Fruit fly (Drosophila melanogaster) whole organism, embryonic: ENCODE data around the gene Diedel2.

Experiments
- ATbp ChIP-seq: fragments of 200-800 bp; sonication (Bioruptor generic); optimal IDR thresholded peaks from 2 replicates; lab custom pipeline; 2017; ENCODE audit warnings: missing biosample characterization, mild to moderate bottlenecking, missing genetic modification characterization, missing genetic modification reagents
- B-H1 ChIP-seq: fragments of 200-800 bp; sonication (Bioruptor generic); IDR thresholded peaks from 3 replicates; pipeline ENCODE4 v1.3.6; 2022; ENCODE audit warnings: missing biosample characterization, missing genetic modification characterization
- Blimp-1 ChIP-seq: fragments of 200-800 bp; sonication (Bioruptor generic); optimal IDR thresholded peaks from 3 replicates; lab custom pipeline; 2018; ENCODE audit warnings: missing biosample characterization, missing genetic modification characterization, mild to moderate bottlenecking, moderate library complexity, missing genetic modification reagents
- CG11085 ChIP-seq: fragments of 200-800 bp; sonication (Bioruptor generic); IDR thresholded peaks from 2 replicates; pipeline ENCODE4 v1.3.6; 2022; ENCODE audit warnings: missing biosample characterization, missing genetic modification characterization
- CG11247 ChIP-seq: fragments of 200-800 bp; sonication (Bioruptor generic); IDR thresholded peaks from 2 replicates; pipeline ENCODE4 v1.3.6; 2022; ENCODE audit warnings: missing biosample characterization, missing genetic modification characterization
- CG12071 ChIP-seq: fragments of 200-800 bp; sonication (Bioruptor generic); optimal IDR thresholded peaks from 3 replicates; lab custom pipeline; 2018; ENCODE audit warnings: missing biosample characterization, mild to moderate bottlenecking, missing genetic modification characterization
- CG13624 ChIP-seq: fragments of 200-800 bp; sonication (Bioruptor generic); optimal IDR thresholded peaks from 2 replicates; lab custom pipeline; 2016; ENCODE audit warnings: missing biosample characterization, missing genetic modification characterization
- CG15269 ChIP-seq: fragments of 200-800 bp; sonication (Bioruptor generic); optimal IDR thresholded peaks from 2 replicates; lab custom pipeline; 2018; ENCODE audit warnings: missing biosample characterization, mild to moderate bottlenecking, missing genetic modification characterization, moderate library complexity
- CG17829 ChIP-seq: fragments of 200-800 bp; optimal IDR thresholded peaks from 2 replicates; lab custom pipeline; 2019; ENCODE audit warnings: missing biosample characterization, mild to moderate bottlenecking, missing genetic modification characterization, moderate library complexity
- CG1792 ChIP-seq: fragments of 200-800 bp; sonication (Bioruptor generic); optimal IDR thresholded peaks from 2 replicates; lab custom pipeline; 2016; ENCODE audit warnings: missing biosample characterization, missing genetic modification characterization
- CG18262 ChIP-seq: fragments of 200-800 bp; optimal IDR thresholded peaks from 3 replicates; lab custom pipeline; 2019; ENCODE audit warnings: missing biosample characterization, mild to moderate bottlenecking, missing genetic modification characterization, moderate library complexity
- CG2116 ChIP-seq: fragments of 200-800 bp; sonication (Bioruptor generic); optimal IDR thresholded peaks from 3 replicates; lab custom pipeline; 2018; ENCODE audit warnings: missing biosample characterization, mild to moderate bottlenecking, missing genetic modification characterization
- CG31224 ChIP-seq: fragments of 200-800 bp; sonication (Bioruptor generic); IDR thresholded peaks from 2 replicates; pipeline ENCODE4 v1.3.6; 2022; ENCODE audit warnings: missing biosample characterization, missing genetic modification characterization
- CG3847 ChIP-seq: fragments of 200-800 bp; sonication (Bioruptor generic); IDR thresholded peaks from 2 replicates; pipeline ENCODE4 v1.3.6; 2022; ENCODE audit warnings: missing biosample characterization, missing genetic modification characterization
- CG43689 ChIP-seq: fragments of 200-800 bp; sonication (Bioruptor generic); IDR thresholded peaks from 2 replicates; pipeline ENCODE4 v1.3.6; 2022; ENCODE audit warnings: missing biosample characterization, missing genetic modification characterization
- CG4820 ChIP-seq: fragments of 200-800 bp; sonication (Bioruptor generic); optimal IDR thresholded peaks from 3 replicates; lab custom pipeline; 2016; ENCODE audit warnings: missing biosample characterization, missing genetic modification characterization
- CG6254 ChIP-seq: fragments of 200-800 bp; sonication (Bioruptor generic); optimal IDR thresholded peaks from 3 replicates; lab custom pipeline; 2017; ENCODE audit warnings: mild to moderate bottlenecking, missing biosample characterization, missing genetic modification reagents, missing genetic modification characterization
- CG7357 ChIP-seq: fragments of 200-800 bp; sonication (Bioruptor generic); IDR thresholded peaks from 3 replicates; pipeline ENCODE4 v1.3.6; 2022; ENCODE audit warnings: missing biosample characterization, missing genetic modification characterization
- CG9932 ChIP-seq: fragments of 200-800 bp; sonication (Bioruptor generic); IDR thresholded peaks from 2 replicates; pipeline ENCODE4 v1.3.6; 2022; ENCODE audit warnings: missing biosample characterization, missing genetic modification characterization
- Dip2 ChIP-seq: fragments of 200-800 bp; sonication (Bioruptor generic); IDR thresholded peaks from 2 replicates; pipeline ENCODE4 v1.3.6; 2022; ENCODE audit warnings: missing biosample characterization, missing genetic modification characterization
- Drgx ChIP-seq: fragments of 200-800 bp; sonication (Bioruptor generic); IDR thresholded peaks from 2 replicates; pipeline ENCODE4 v1.3.6; 2022; ENCODE audit warnings: missing biosample characterization, missing genetic modification characterization
- ERR ChIP-seq: fragments of 200-800 bp; sonication (Bioruptor generic); optimal IDR thresholded peaks from 2 replicates; lab custom pipeline; 2016; ENCODE audit warnings: missing biosample characterization, missing genetic modification characterization
- Elba2 ChIP-seq: fragments of 200-800 bp; sonication (Bioruptor generic); optimal IDR thresholded peaks from 3 replicates; lab custom pipeline; 2016; ENCODE audit warnings: missing biosample characterization, missing genetic modification characterization
- Ets65A ChIP-seq: fragments of 200-800 bp; sonication (Bioruptor generic); peaks from one replicate; lab custom pipeline; 2016; ENCODE audit warnings: missing biosample characterization, missing genetic modification characterization
- Ets97D ChIP-seq: fragments of 200-800 bp; sonication (Bioruptor generic); optimal IDR thresholded peaks from 3 replicates; lab custom pipeline; 2016; ENCODE audit warnings: missing biosample characterization, missing genetic modification characterization
- Gug ChIP-seq: fragments of 200-800 bp; sonication (Bioruptor generic); IDR thresholded peaks from 4 replicates; pipeline ENCODE4 v1.3.6; 2022; ENCODE audit warnings: missing biosample characterization, missing genetic modification characterization
- HmgZ ChIP-seq: fragments of 200-800 bp; sonication (Bioruptor generic); optimal IDR thresholded peaks from 2 replicates; lab custom pipeline; 2018; ENCODE audit warnings: missing biosample characterization, mild to moderate bottlenecking, missing genetic modification characterization
- Hr78 ChIP-seq, 2 experiments: fragments of 200-800 bp in 1 of 2; fragments of >200 bp in 1 of 2; sonication (Bioruptor generic) in 1 of 2; optimal IDR thresholded peaks; 2 replicates each; lab custom pipeline; 2017 to 2019; ENCODE audit warnings: missing biosample characterization in 2 of 2, missing genetic modification characterization in 2 of 2, mild to moderate bottlenecking in 1 of 2, moderate library complexity in 1 of 2
- NFAT ChIP-seq: fragments of 200-800 bp; sonication (Bioruptor generic); IDR thresholded peaks from 2 replicates; pipeline ENCODE4 v1.3.6; 2022; ENCODE audit warnings: missing biosample characterization, missing genetic modification characterization
- Oli ChIP-seq: fragments of 200-800 bp; sonication (Bioruptor generic); optimal IDR thresholded peaks from 2 replicates; lab custom pipeline; 2018; ENCODE audit warnings: missing biosample characterization, mild to moderate bottlenecking, missing genetic modification characterization, moderate library complexity
- Optix ChIP-seq: fragments of 200-800 bp; sonication (Bioruptor generic); IDR thresholded peaks from 3 replicates; pipeline ENCODE4 v1.3.6; 2022; ENCODE audit warnings: missing biosample characterization, missing genetic modification characterization
- Trl ChIP-seq, 3 experiments: fragments of >200 bp in 2 of 3; fragments of 200-800 bp in 1 of 3; sonication (Bioruptor generic) in 1 of 3; optimal IDR thresholded peaks; 2 replicates in 1 of 3; 3 replicates in 2 of 3; lab custom pipeline; 2016 to 2017; ENCODE audit warnings: missing biosample characterization in 1 of 3, missing genetic modification characterization in 1 of 3
- caup ChIP-seq: fragments of 200-800 bp; sonication (Bioruptor generic); optimal IDR thresholded peaks from 3 replicates; lab custom pipeline; 2017; ENCODE audit warnings: missing biosample characterization, mild to moderate bottlenecking, missing genetic modification characterization, moderate library complexity; ENCODE audit not compliant: severe bottlenecking
- fd96Cb ChIP-seq: fragments of 200-800 bp; sonication (Bioruptor generic); optimal IDR thresholded peaks from 2 replicates; lab custom pipeline; 2018; ENCODE audit warnings: missing biosample characterization, mild to moderate bottlenecking, missing genetic modification characterization, moderate library complexity
- gsb ChIP-seq: fragments of 200-800 bp; sonication (Bioruptor generic); IDR thresholded peaks from 2 replicates; pipeline ENCODE4 v1.3.6; 2022; ENCODE audit warnings: missing biosample characterization, missing genetic modification characterization
- hb ChIP-seq: fragments of 200-800 bp; sonication (Bioruptor generic); IDR thresholded peaks from 3 replicates; pipeline ENCODE4 v1.3.6; 2022; ENCODE audit warnings: missing biosample characterization, missing genetic modification characterization; ENCODE audit not compliant: partially characterized antibody
- insv ChIP-seq, 2 experiments: fragments of 200-800 bp; sonication (Bioruptor generic); optimal IDR thresholded peaks; 3 replicates each; lab custom pipeline; 2016 to 2018; ENCODE audit warnings: missing biosample characterization in 2 of 2, missing genetic modification characterization in 2 of 2
- kay ChIP-seq: fragments of 200-800 bp; sonication (Bioruptor generic); optimal IDR thresholded peaks from 2 replicates; lab custom pipeline; 2016; ENCODE audit warnings: missing biosample characterization, missing genetic modification characterization
- pb ChIP-seq: fragments of 200-800 bp; sonication (Bioruptor generic); optimal IDR thresholded peaks from 3 replicates; lab custom pipeline; 2016; ENCODE audit warnings: missing biosample characterization, missing genetic modification characterization
- row ChIP-seq: fragments of 200-800 bp; sonication (Bioruptor generic); IDR thresholded peaks from 3 replicates; pipeline ENCODE4 v1.3.6; 2022; ENCODE audit warnings: missing biosample characterization, missing genetic modification characterization
- slbo ChIP-seq: fragments of 200-800 bp; sonication (Bioruptor generic); IDR thresholded peaks from 2 replicates; pipeline ENCODE4 v1.3.6; 2022; ENCODE audit warnings: missing biosample characterization, missing genetic modification characterization
- sug ChIP-seq: fragments of 200-800 bp; optimal IDR thresholded peaks from 2 replicates; lab custom pipeline; 2019; ENCODE audit warnings: missing biosample characterization, mild to moderate bottlenecking, missing genetic modification characterization, moderate library complexity
- tna ChIP-seq: fragments of 200-800 bp; sonication (Bioruptor generic); IDR thresholded peaks from 2 replicates; pipeline ENCODE4 v1.3.6; 2022; ENCODE audit warnings: missing biosample characterization, missing genetic modification characterization; ENCODE audit not compliant: partially characterized antibody
- trh ChIP-seq: fragments of 200-800 bp; sonication (Bioruptor generic); optimal IDR thresholded peaks from 2 replicates; lab custom pipeline; 2016; ENCODE audit warnings: missing biosample characterization, missing genetic modification characterization
- tx ChIP-seq: fragments of 200-800 bp; sonication (Bioruptor generic); optimal IDR thresholded peaks from 2 replicates; lab custom pipeline; 2016; ENCODE audit warnings: missing biosample characterization, missing genetic modification characterization
- unc-4 ChIP-seq: fragments of 200-800 bp; sonication (Bioruptor generic); IDR thresholded peaks from 2 replicates; pipeline ENCODE4 v1.3.6; 2022; ENCODE audit warnings: missing biosample characterization, missing genetic modification characterization; ENCODE audit not compliant: partially characterized antibody
- yki ChIP-seq: fragments of >200 bp; optimal IDR thresholded peaks from 3 replicates; lab custom pipeline; 2018
- zen2 ChIP-seq: fragments of 200-800 bp; sonication (Bioruptor generic); IDR thresholded peaks from 3 replicates; pipeline ENCODE4 v1.3.6; 2022; ENCODE audit warnings: missing biosample characterization, missing genetic modification characterization; ENCODE audit not compliant: partially characterized antibody
- zf30C ChIP-seq: fragments of 200-800 bp; sonication (Bioruptor generic); optimal IDR thresholded peaks from 3 replicates; lab custom pipeline; 2018; ENCODE audit warnings: missing biosample characterization, mild to moderate bottlenecking, missing genetic modification characterization

Gene Diedel2

DNA sequence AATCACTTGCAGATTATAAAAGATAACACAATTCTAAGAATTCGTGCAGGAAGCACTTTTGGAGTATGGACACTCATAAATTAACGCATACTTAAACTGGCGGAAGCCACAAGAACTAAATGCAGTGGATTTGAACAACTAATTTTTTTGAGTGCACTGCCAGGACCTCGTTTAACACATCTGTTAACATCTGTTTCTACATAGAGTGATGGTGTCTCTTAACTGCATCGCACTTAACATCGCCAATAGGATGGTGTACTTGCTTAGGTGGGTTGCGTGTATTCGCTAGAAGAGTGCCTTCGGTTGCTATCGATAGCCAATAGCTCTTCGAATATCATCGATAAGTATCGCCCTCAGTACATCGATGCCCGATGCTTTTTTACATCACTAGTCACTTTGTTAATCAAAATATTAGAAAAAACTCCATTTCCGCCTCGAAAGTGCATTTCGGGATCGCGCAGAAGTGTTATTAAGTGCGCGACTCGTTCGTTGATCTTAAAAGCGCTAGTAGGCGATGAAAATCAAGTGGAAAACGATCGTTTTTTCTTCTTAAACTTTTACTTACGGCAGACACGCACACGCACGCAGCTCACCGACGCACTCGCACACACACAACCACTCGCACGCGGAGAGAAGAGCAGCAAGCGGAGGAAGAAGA, 16.7 kb upstream of the Diedel2 start, which contains the start of gene alph (continued):
- TF ChIP-seq Elba2 (GFP tag; lab: Kevin White, UChicago), result peak; percentile 97
- no peak for TF ChIP-seq CG11085 (GFP tag; lab: Robert Waterston, UW)
- peak; percentile 14; the same call in 1 of the 2 replicates for TF ChIP-seq CG31224 (GFP tag; lab: Robert Waterston, UW)
- peak; percentile 85 for TF ChIP-seq HmgZ (tag; lab: Kevin White, UChicago)
- peak; percentile 89 for TF ChIP-seq zf30C (GFP tag; lab: Kevin White, UChicago)
- TF ChIP-seq Blimp-1, result peak; percentile 34
- TF ChIP-seq tna (GFP tag; lab: Robert Waterston, UW), result peak; percentile 97
- TF ChIP-seq zen2 (GFP tag; lab: Robert Waterston, UW), result peak; percentile 93
- TF ChIP-seq trh, result no peak
- TF ChIP-seq CG18262, result peak; percentile 26
- TF ChIP-seq CG11247, result no peak
- TF ChIP-seq caup, result peak; percentile 19
- peak; percentile 90 for TF ChIP-seq Ets97D (GFP tag; lab: Kevin White, UChicago)
- peak; percentile 3 for TF ChIP-seq Oli (tag; lab: Kevin White, UChicago)
- peak; percentile 59; the same call in 1 of the 2 replicates for TF ChIP-seq NFAT (GFP tag; lab: Robert Waterston, UW)
- TF ChIP-seq CG9932 (GFP tag; lab: Robert Waterston, UW), result peak; percentile 82
- TF ChIP-seq Drgx, result peak; percentile 18; the same call in 1 of the 2 replicates
- no peak for TF ChIP-seq CG15269
- TF ChIP-seq pb (GFP tag; lab: Kevin White, UChicago), result no peak
- peak; percentile 10 for TF ChIP-seq CG4820 (GFP tag; lab: Kevin White, UChicago)
- peak; percentile 37; the same call in 1 of the 4 replicates for TF ChIP-seq Gug (GFP tag; lab: Robert Waterston, UW)
- TF ChIP-seq CG43689 (GFP tag; lab: Robert Waterston, UW), result no peak
- TF ChIP-seq sug, result peak; percentile 19
- TF ChIP-seq tx (GFP tag; lab: Kevin White, UChicago), result peak; percentile 37
- peak; percentile 8 for TF ChIP-seq fd96Cb
- TF ChIP-seq Ets65A (GFP tag; lab: Kevin White, UChicago), result peak; percentile 91
- no peak for TF ChIP-seq Dip2 (GFP tag; lab: Robert Waterston, UW)
- no peak for TF ChIP-seq Hr78 (GFP tag; optimal IDR thresholded peaks at IDR 0.05; lab: Kevin White, UChicago)
- TF ChIP-seq CG17829 (tag; lab: Kevin White, UChicago), result peak; percentile 63
- TF ChIP-seq hb (GFP tag; lab: Robert Waterston, UW), result peak; percentile 97
- TF ChIP-seq kay (GFP tag; lab: Kevin White, UChicago), result no peak
- peak; percentile 13 for TF ChIP-seq CG12071 (GFP tag; lab: Kevin White, UChicago)
- TF ChIP-seq Trl (optimal IDR thresholded peaks at IDR 0.05; lab: Kevin White, UChicago), result peak; percentile 17 to 47
- TF ChIP-seq Trl (GFP tag; optimal IDR thresholded peaks at IDR 0.05; lab: Kevin White, UChicago), result peak; percentile 42
- TF ChIP-seq Optix (GFP tag; lab: Robert Waterston, UW), result 0 out of 3 replicates have a peak, but pooled peaks have one; percentile 28
- peak; percentile 94 for TF ChIP-seq CG2116
- TF ChIP-seq ERR (GFP tag; lab: Kevin White, UChicago), result peak; percentile 35
- TF ChIP-seq unc-4 (GFP tag; lab: Robert Waterston, UW), result peak; percentile 96
- peak; percentile 40 for TF ChIP-seq CG13624
- no peak for TF ChIP-seq CG1792 (GFP tag; lab: Kevin White, UChicago)
- 0 out of 3 replicates have a peak, but pooled peaks have one; percentile 7 for TF ChIP-seq CG7357
- no peak for TF ChIP-seq B-H1 (GFP tag; lab: Robert Waterston, UW)
- no peak for TF ChIP-seq gsb (GFP tag; lab: Robert Waterston, UW)
- peak; percentile 53 for TF ChIP-seq slbo (GFP tag; lab: Robert Waterston, UW)
- TF ChIP-seq CG3847 (GFP tag; lab: Robert Waterston, UW), result peak; percentile 61
- TF ChIP-seq CG6254, result peak; percentile 42
- TF ChIP-seq yki (lab: Kevin White, UChicago), result peak; percentile 33
- peak in 1 of 2 experiments; percentile 28 for TF ChIP-seq insv (GFP tag; optimal IDR thresholded peaks at IDR 0.05; lab: Kevin White, UChicago)
- TF ChIP-seq row (GFP tag; lab: Robert Waterston, UW), result peak; percentile 44; the same call in 2 of the 3 replicates
- TF ChIP-seq ATbp, result peak; percentile 15
